Worm (Caenorhabditis elegans) whole organism, L1 larva: ENCODE measurements around the gene K08B12.3.
A peak's percentile ranks its signal among the peaks of the same experiment; 100 is the strongest.

ENCODE experiments used
- C04F5.9 ChIP-seq: sonication (generic microtip); optimal IDR thresholded peaks from 2 replicates; lab custom pipeline; 2016; ENCODE audit warnings: missing genetic modification characterization, missing compliant biosample characterization
- C16A3.4 ChIP-seq: fragments of 150-350 bp; optimal IDR thresholded peaks from 2 replicates; lab custom pipeline; 2014; ENCODE audit warnings: missing biosample characterization, missing genetic modification characterization
- C34B4.2 ChIP-seq: sonication (generic microtip); optimal IDR thresholded peaks from 2 replicates; lab custom pipeline; 2017; ENCODE audit warnings: mild to moderate bottlenecking, missing genetic modification characterization, missing compliant biosample characterization
- F16B12.6 ChIP-seq: fragments of 150-350 bp; optimal IDR thresholded peaks from 2 replicates; lab custom pipeline; 2014; ENCODE audit warnings: missing biosample characterization, missing genetic modification characterization
- Y116A8C.19 ChIP-seq: sonication (generic microtip); optimal IDR thresholded peaks from 2 replicates; lab custom pipeline; 2016; ENCODE audit warnings: missing compliant biosample characterization, missing genetic modification characterization, borderline replicate concordance
- alr-1 ChIP-seq: fragments of 200-800 bp; sonication (Bioruptor generic); optimal IDR thresholded peaks from 2 replicates; lab custom pipeline; 2018; ENCODE audit warnings: borderline replicate concordance, mild to moderate bottlenecking, missing genetic modification characterization, missing compliant biosample characterization
- blmp-1 ChIP-seq: fragments of 150-350 bp; optimal IDR thresholded peaks from 2 replicates; lab custom pipeline; 2014; ENCODE audit warnings: missing biosample characterization, missing genetic modification characterization
- ceh-63 ChIP-seq: fragments of 200-800 bp; sonication (Bioruptor generic); optimal IDR thresholded peaks from 2 replicates; lab custom pipeline; 2018; ENCODE audit warnings: mild to moderate bottlenecking, missing genetic modification characterization, missing compliant biosample characterization
- ceh-88 ChIP-seq: fragments of 200-800 bp; sonication (Bioruptor generic); IDR thresholded peaks from 2 replicates; pipeline ENCODE4 v1.3.6; 2022; ENCODE audit warnings: missing genetic modification characterization, missing compliant biosample characterization
- ces-1 ChIP-seq: fragments of 150-350 bp; optimal IDR thresholded peaks from 2 replicates; lab custom pipeline; 2014; ENCODE audit warnings: missing biosample characterization, missing genetic modification reagents, missing genetic modification characterization
- dpl-1 ChIP-seq, 3 experiments: fragments of 150-350 bp in 2 of 3; sonication (generic microtip) in 1 of 3; optimal IDR thresholded peaks; 2 replicates each; lab custom pipeline; 2014 to 2017; ENCODE audit warnings: missing biosample characterization in 3 of 3, missing genetic modification characterization in 3 of 3, missing genetic modification reagents in 3 of 3
- efl-3 ChIP-seq: fragments of 200-800 bp; sonication (Bioruptor generic); optimal IDR thresholded peaks from 2 replicates; lab custom pipeline; 2018; ENCODE audit warnings: mild to moderate bottlenecking, missing genetic modification characterization, missing compliant biosample characterization
- egl-27 ChIP-seq, 2 experiments: fragments of 150-350 bp in 1 of 2; sonication (generic microtip); optimal IDR thresholded peaks; 3 replicates each; lab custom pipeline; 2017 to 2018; ENCODE audit warnings: missing biosample characterization in 2 of 2, missing genetic modification characterization in 2 of 2, missing genetic modification reagents in 2 of 2
- elt-3 ChIP-seq, 6 experiments: fragments of 150-350 bp in 1 of 6; sonication (generic microtip); optimal IDR thresholded peaks; 2 replicates each; lab custom pipeline; 2017 to 2018; ENCODE audit warnings: missing biosample characterization in 6 of 6, missing genetic modification characterization in 6 of 6, inconsistent platforms in 1 of 6
- hpl-2 ChIP-seq: fragments of 150-350 bp; optimal IDR thresholded peaks from 2 replicates; lab custom pipeline; 2014; ENCODE audit warnings: missing biosample characterization, missing genetic modification reagents, missing genetic modification characterization
- irx-1 ChIP-seq: sonication (generic microtip); optimal IDR thresholded peaks from 2 replicates; lab custom pipeline; 2016; ENCODE audit warnings: missing genetic modification characterization, missing compliant biosample characterization
- isw-1 ChIP-seq: fragments of 200-800 bp; sonication (Bioruptor generic); IDR thresholded peaks from 2 replicates; pipeline ENCODE4 v1.3.6; 2022; ENCODE audit warnings: missing genetic modification characterization, missing compliant biosample characterization
- jun-1 ChIP-seq: fragments of 150-350 bp; optimal IDR thresholded peaks from 2 replicates; lab custom pipeline; 2014; ENCODE audit warnings: missing biosample characterization, missing genetic modification reagents, missing genetic modification characterization
- lin-14 ChIP-seq: fragments of 200-800 bp; sonication (Bioruptor generic); optimal IDR thresholded peaks from 2 replicates; lab custom pipeline; 2018; ENCODE audit warnings: mild to moderate bottlenecking, missing genetic modification characterization, moderate library complexity, missing compliant biosample characterization
- lin-35 ChIP-seq, 2 experiments: fragments of 150-350 bp; optimal IDR thresholded peaks; 2 replicates each; lab custom pipeline; 2014; ENCODE audit warnings: missing biosample characterization in 2 of 2, missing genetic modification characterization in 2 of 2, missing genetic modification reagents in 2 of 2
- lin-39 ChIP-seq: fragments of 150-350 bp; optimal IDR thresholded peaks from 2 replicates; lab custom pipeline; 2014; ENCODE audit warnings: missing biosample characterization, missing genetic modification reagents, missing genetic modification characterization
- lir-3 ChIP-seq: sonication (generic microtip); optimal IDR thresholded peaks from 2 replicates; lab custom pipeline; 2016; ENCODE audit warnings: mild to moderate bottlenecking, missing genetic modification characterization, moderate library complexity, missing compliant biosample characterization; ENCODE audit not compliant: poor library complexity
- lsy-2 ChIP-seq, 2 experiments: fragments of 150-350 bp; optimal IDR thresholded peaks; 2 replicates each; lab custom pipeline; 2014; ENCODE audit warnings: missing biosample characterization in 2 of 2, missing genetic modification characterization in 2 of 2
- mdl-1 ChIP-seq, 2 experiments: fragments of 150-350 bp; optimal IDR thresholded peaks; 2 replicates each; lab custom pipeline; 2014 to 2017; ENCODE audit warnings: missing biosample characterization in 2 of 2, missing genetic modification characterization in 2 of 2, inconsistent platforms in 1 of 2
- mef-2 ChIP-seq: fragments of 150-350 bp; optimal IDR thresholded peaks from 2 replicates; lab custom pipeline; 2014; ENCODE audit warnings: missing biosample characterization, missing genetic modification characterization
- mep-1 ChIP-seq: fragments of 150-350 bp; optimal IDR thresholded peaks from 2 replicates; lab custom pipeline; 2014; ENCODE audit warnings: missing biosample characterization, missing genetic modification characterization
- nhr-11 ChIP-seq: fragments of 150-350 bp; optimal IDR thresholded peaks from 2 replicates; lab custom pipeline; 2014; ENCODE audit warnings: missing biosample characterization, missing genetic modification characterization
- nhr-47 ChIP-seq: sonication (generic microtip); optimal IDR thresholded peaks from 2 replicates; lab custom pipeline; 2016; ENCODE audit warnings: mild to moderate bottlenecking, missing genetic modification characterization, moderate library complexity, missing compliant biosample characterization
- nhr-76 ChIP-seq: sonication (generic microtip); optimal IDR thresholded peaks from 2 replicates; lab custom pipeline; 2017; ENCODE audit warnings: missing biosample characterization, missing genetic modification characterization
- nhr-77 ChIP-seq: fragments of 150-350 bp; optimal IDR thresholded peaks from 2 replicates; lab custom pipeline; 2014; ENCODE audit warnings: missing biosample characterization, missing genetic modification characterization
- nhr-85 ChIP-seq: sonication (generic microtip); peaks from one replicate; lab custom pipeline; 2016; ENCODE audit warnings: missing genetic modification characterization, inconsistent platforms, missing compliant biosample characterization
- pax-3 ChIP-seq: fragments of 200-800 bp; sonication (Bioruptor generic); optimal IDR thresholded peaks from 2 replicates; lab custom pipeline; 2018; ENCODE audit warnings: mild to moderate bottlenecking, missing genetic modification characterization, moderate library complexity, missing compliant biosample characterization
- pqm-1 ChIP-seq: sonication (generic microtip); optimal IDR thresholded peaks from 3 replicates; lab custom pipeline; 2017; ENCODE audit warnings: missing biosample characterization, missing genetic modification characterization
- snpc-4 ChIP-seq: fragments of 150-350 bp; optimal IDR thresholded peaks from 2 replicates; lab custom pipeline; 2014; ENCODE audit warnings: missing biosample characterization, missing genetic modification characterization
- snu-23 ChIP-seq: sonication (generic microtip); optimal IDR thresholded peaks from 2 replicates; lab custom pipeline; 2016; ENCODE audit warnings: missing genetic modification characterization, missing compliant biosample characterization
- sox-4 ChIP-seq: sonication (generic microtip); optimal IDR thresholded peaks from 2 replicates; lab custom pipeline; 2016; ENCODE audit warnings: missing genetic modification characterization, missing compliant biosample characterization
- sup-37 ChIP-seq: fragments of 200-800 bp; sonication (Bioruptor generic); optimal IDR thresholded peaks from 2 replicates; lab custom pipeline; 2018; ENCODE audit warnings: mild to moderate bottlenecking, missing genetic modification characterization, missing compliant biosample characterization
- swsn-7 ChIP-seq: sonication (generic microtip); optimal IDR thresholded peaks from 2 replicates; lab custom pipeline; 2016; ENCODE audit warnings: missing genetic modification characterization, missing compliant biosample characterization
- tbx-2 ChIP-seq: sonication (generic microtip); optimal IDR thresholded peaks from 2 replicates; lab custom pipeline; 2016; ENCODE audit warnings: missing genetic modification characterization, missing compliant biosample characterization
- tlp-1 ChIP-seq: fragments of 150-350 bp; optimal IDR thresholded peaks from 2 replicates; lab custom pipeline; 2014; ENCODE audit warnings: missing biosample characterization, missing genetic modification characterization
- unc-30 ChIP-seq: sonication (generic microtip); optimal IDR thresholded peaks from 2 replicates; lab custom pipeline; 2017; ENCODE audit warnings: missing biosample characterization, missing genetic modification characterization
- unc-62 ChIP-seq: fragments of 150-350 bp; optimal IDR thresholded peaks from 2 replicates; lab custom pipeline; 2014; ENCODE audit warnings: missing biosample characterization, missing genetic modification reagents, missing genetic modification characterization
- unc-86 ChIP-seq: sonication (generic microtip); optimal IDR thresholded peaks from 2 replicates; lab custom pipeline; 2016; ENCODE audit warnings: missing genetic modification characterization, missing compliant biosample characterization
- vab-15 ChIP-seq: sonication (generic microtip); optimal IDR thresholded peaks from 2 replicates; lab custom pipeline; 2017; ENCODE audit warnings: missing genotype, mild to moderate bottlenecking, missing genetic modification characterization, missing compliant biosample characterization
- xbp-1 ChIP-seq: sonication (generic microtip); optimal IDR thresholded peaks from 2 replicates; lab custom pipeline; 2016; ENCODE audit warnings: missing genetic modification characterization, missing compliant biosample characterization
- zag-1 ChIP-seq: fragments of 150-350 bp; optimal IDR thresholded peaks from 2 replicates; lab custom pipeline; 2014; ENCODE audit warnings: missing biosample characterization, missing genetic modification characterization
- zip-4 ChIP-seq: fragments of 200-800 bp; sonication (Bioruptor generic); optimal IDR thresholded peaks from 2 replicates; lab custom pipeline; 2018; ENCODE audit warnings: mild to moderate bottlenecking, missing genetic modification characterization, moderate library complexity, missing compliant biosample characterization
- ztf-11 ChIP-seq, 2 experiments: sonication (generic microtip); optimal IDR thresholded peaks; 2 replicates each; lab custom pipeline; 2016 to 2017; ENCODE audit warnings: missing genetic modification characterization in 2 of 2, missing biosample characterization in 1 of 2, missing compliant biosample characterization in 1 of 2

K08B12.3 gene

ce11 chrV:6253936-6254335 lies 19.0 kb downstream of the K08B12.3 start (continued):
- TF ChIP-seq lin-39 (tag; lab: Kevin White, UChicago) (no peak), efl-3 (peak; percentile 4), snpc-4 (tag; lab: Kevin White, UChicago) (no peak), lin-14 (peak; percentile 65), sup-37 (no peak), F16B12.6 (no peak), jun-1 (tag; lab: Kevin White, UChicago) (no peak), xbp-1 (tag; lab: Kevin White, UChicago) (no peak), mep-1 (tag; lab: Kevin White, UChicago) (no peak), egl-27 (tag; optimal IDR thresholded peaks at IDR 0.05; lab: Kevin White, UChicago) (no peak), hpl-2 (no peak), ceh-88 (GFP tag; lab: Robert Waterston, UW) (no peak), dpl-1 (GFP tag; optimal IDR thresholded peaks at IDR 0.05; lab: Kevin White, UChicago) (no peak), ztf-11 (tag; optimal IDR thresholded peaks at IDR 0.05; lab: Kevin White, UChicago) (no peak), pqm-1 (tag; lab: Kevin White, UChicago) (no peak), C16A3.4 (no peak)

- TF ChIP-seq blmp-1 (tag; lab: Kevin White, UChicago), result peak; percentile 99
- peak in 1 of 6 experiments; percentile 38 for TF ChIP-seq elt-3 (tag; optimal IDR thresholded peaks at IDR 0.05; lab: Kevin White, UChicago)
- TF ChIP-seq xbp-1 (tag; lab: Kevin White, UChicago), result no peak
- TF ChIP-seq, all 84 proteins: peak for 2
Measured at ce11 chrV:6259139-6259538, 24.2 kb downstream of the K08B12.3 start, which contains the start of gene K08B12.1. Gene K08B12.1, plus strand, starts transcription at chrV:6259367.

- TF ChIP-seq C34B4.2 (tag; lab: Kevin White, UChicago) (no peak), blmp-1 (tag; lab: Kevin White, UChicago) (peak; percentile 96), tbx-2 (tag; lab: Kevin White, UChicago) (peak; percentile 96), sup-37 (peak; percentile 64), pax-3 (tag; lab: Kevin White, UChicago) (peak; percentile 25), lin-35 (GFP tag; optimal IDR thresholded peaks at IDR 0.05; lab: Kevin White, UChicago) (peak; percentile 83 to 91), sox-4 (tag; lab: Kevin White, UChicago) (peak; percentile 64), isw-1 (GFP tag; lab: Robert Waterston, UW) (peak; percentile 78), nhr-76 (peak; percentile 5), nhr-47 (tag; lab: Kevin White, UChicago) (peak; percentile 96), ces-1 (peak; percentile 95), dpl-1 (GFP tag; optimal IDR thresholded peaks at IDR 0.05; lab: Kevin White, UChicago) (peak; percentile 83 to 86 (median 86)), lir-3 (tag; lab: Kevin White, UChicago) (peak; percentile 64), efl-3 (no peak), zag-1 (tag; lab: Kevin White, UChicago) (peak; percentile 90), swsn-7 (tag; lab: Kevin White, UChicago) (peak; percentile 97), nhr-77 (tag; lab: Kevin White, UChicago) (peak; percentile 84), ceh-63 (GFP tag; lab: Kevin White, UChicago) (peak; percentile 20), alr-1 (tag; lab: Kevin White, UChicago) (no peak), lsy-2 (tag; optimal IDR thresholded peaks at IDR 0.05; lab: Kevin White, UChicago) (peak; percentile 92 to 94), tlp-1 (tag; lab: Kevin White, UChicago) (no peak), lin-14 (peak; percentile 99), zip-4 (peak; percentile 73), C04F5.9 (tag; lab: Kevin White, UChicago) (peak; percentile 53), vab-15 (tag; lab: Kevin White, UChicago) (peak; percentile 94), unc-62 (GFP tag; lab: Kevin White, UChicago) (no peak), F16B12.6 (peak; percentile 56), unc-86 (peak; percentile 90), Y116A8C.19 (tag; lab: Kevin White, UChicago) (no peak), snu-23 (peak; percentile 97), mdl-1 (tag; optimal IDR thresholded peaks at IDR 0.05; lab: Kevin White, UChicago) (peak; percentile 12 to 87), nhr-11 (tag; lab: Kevin White, UChicago) (peak; percentile 53), unc-30 (tag; lab: Kevin White, UChicago) (no peak), irx-1 (tag; lab: Kevin White, UChicago) (peak; percentile 89), nhr-85 (tag; lab: Kevin White, UChicago) (peak; percentile 95), mef-2 (tag; lab: Kevin White, UChicago) (peak; percentile 73)
Measured at ce11 chrV:6267237-6267812, 32.3 kb downstream of the K08B12.3 start, which contains the start of gene mrck-1. Gene mrck-1, minus strand, starts transcription at chrV:6267287.
